Worm (Caenorhabditis elegans) whole organism, L4 larva: Measurements from ENCODE around the gene F26G1.9.
A peak's percentile ranks its signal among the peaks of the same experiment; 100 is the strongest.

Experiments
- F49E8.2 ChIP-seq: sonication (generic microtip); optimal IDR thresholded peaks from 2 replicates; lab custom pipeline; 2016; ENCODE audit warnings: missing compliant biosample characterization, mild to moderate bottlenecking, missing genetic modification characterization, borderline replicate concordance
- R02D3.7 ChIP-seq: fragments of 150-350 bp; sonication (generic microtip); optimal IDR thresholded peaks from 3 replicates; lab custom pipeline; 2014; ENCODE audit warnings: missing biosample characterization, missing genetic modification characterization
- Y105C5A.15 ChIP-seq: fragments of 200-800 bp; sonication (Bioruptor generic); IDR thresholded peaks from 2 replicates; pipeline ENCODE4 v1.3.6; 2022; ENCODE audit warnings: missing genetic modification characterization, missing compliant biosample characterization
- ZK546.5 ChIP-seq, 2 experiments: sonication (generic microtip); optimal IDR thresholded peaks; 2 replicates each; lab custom pipeline; 2017; ENCODE audit warnings: missing biosample characterization in 2 of 2, missing genetic modification characterization in 2 of 2
- aha-1 ChIP-seq: fragments of 150-350 bp; peaks from one replicate; lab custom pipeline; 2014; ENCODE audit warnings: missing biosample characterization, missing genetic modification characterization
- aly-2 ChIP-seq: sonication (generic microtip); optimal IDR thresholded peaks from 2 replicates; lab custom pipeline; 2018; ENCODE audit warnings: missing biosample characterization, missing genetic modification characterization
- ama-1 ChIP-seq: fragments of 150-350 bp; optimal IDR thresholded peaks from 2 replicates; lab custom pipeline; 2014; ENCODE audit warnings: inconsistent platforms, mixed read lengths
- ceh-20 ChIP-seq: fragments of 200-800 bp; sonication (Bioruptor generic); IDR thresholded peaks from 2 replicates; pipeline ENCODE4 v1.3.6; 2022; ENCODE audit warnings: missing genetic modification reagents, missing genetic modification characterization, missing compliant biosample characterization
- ces-1 ChIP-seq: fragments of 150-350 bp; sonication (generic microtip); optimal IDR thresholded peaks from 4 replicates; lab custom pipeline; 2014; ENCODE audit warnings: missing biosample characterization, missing genetic modification reagents, missing genetic modification characterization
- daf-16 ChIP-seq, 3 experiments: sonication (generic microtip); optimal IDR thresholded peaks; 2 replicates each; lab custom pipeline; 2016 to 2017; ENCODE audit warnings: missing genetic modification characterization in 3 of 3, missing genetic modification reagents in 3 of 3, mild to moderate bottlenecking in 2 of 3, missing compliant biosample characterization in 2 of 3, missing biosample characterization in 1 of 3, moderate library complexity in 1 of 3
- dmd-6 ChIP-seq: fragments of 200-800 bp; sonication (Bioruptor generic); IDR thresholded peaks from 2 replicates; pipeline ENCODE4 v1.3.6; 2022; ENCODE audit warnings: missing genetic modification reagents, missing genetic modification characterization, missing compliant biosample characterization
- dmd-9 ChIP-seq: fragments of 200-800 bp; sonication (Bioruptor generic); IDR thresholded peaks from 2 replicates; pipeline ENCODE4 v1.3.6; 2022; ENCODE audit warnings: missing genetic modification reagents, missing genetic modification characterization, missing compliant biosample characterization
- dpl-1 ChIP-seq: fragments of 150-350 bp; optimal IDR thresholded peaks from 2 replicates; lab custom pipeline; 2014; ENCODE audit warnings: missing biosample characterization, missing genetic modification reagents, missing genetic modification characterization
- duxl-1 ChIP-seq: sonication (generic microtip); optimal IDR thresholded peaks from 2 replicates; lab custom pipeline; 2016; ENCODE audit warnings: mild to moderate bottlenecking, missing genetic modification characterization, moderate library complexity, missing compliant biosample characterization; ENCODE audit not compliant: poor library complexity
- dve-1 ChIP-seq: sonication (generic microtip); optimal IDR thresholded peaks from 2 replicates; lab custom pipeline; 2017; ENCODE audit warnings: antibody characterized with exemption, mild to moderate bottlenecking, missing genetic modification characterization, missing compliant biosample characterization; ENCODE audit not compliant: insufficient read depth
- fos-1 ChIP-seq: fragments of 150-350 bp; optimal IDR thresholded peaks from 2 replicates; lab custom pipeline; 2014; ENCODE audit warnings: missing biosample characterization, missing genetic modification characterization
- hlh-11 ChIP-seq: fragments of 200-800 bp; sonication (Bioruptor generic); optimal IDR thresholded peaks from 2 replicates; lab custom pipeline; 2018; ENCODE audit warnings: mild to moderate bottlenecking, missing genetic modification characterization, missing compliant biosample characterization
- hlh-30 ChIP-seq: sonication (generic microtip); optimal IDR thresholded peaks from 2 replicates; lab custom pipeline; 2017; ENCODE audit warnings: antibody characterized with exemption, mild to moderate bottlenecking, missing genetic modification characterization, missing compliant biosample characterization; ENCODE audit not compliant: insufficient read depth
- lim-7 ChIP-seq: fragments of 200-800 bp; sonication (Bioruptor generic); IDR thresholded peaks from 2 replicates; pipeline ENCODE4 v1.3.6; 2022; ENCODE audit warnings: missing genetic modification characterization, missing compliant biosample characterization
- lin-39 ChIP-seq: fragments of 150-350 bp; optimal IDR thresholded peaks from 2 replicates; lab custom pipeline; 2014; ENCODE audit warnings: missing biosample characterization, missing genetic modification reagents, missing genetic modification characterization
- lsy-2 ChIP-seq, 2 experiments: fragments of 150-350 bp in 1 of 2; sonication (generic microtip) in 1 of 2; optimal IDR thresholded peaks; 2 replicates each; lab custom pipeline; 2014 to 2017; ENCODE audit warnings: missing biosample characterization in 2 of 2, missing genetic modification characterization in 2 of 2
- mdl-1 ChIP-seq, 2 experiments: fragments of 150-350 bp in 1 of 2; sonication (generic microtip) in 1 of 2; optimal IDR thresholded peaks; 2 replicates each; lab custom pipeline; 2014 to 2017; ENCODE audit warnings: missing biosample characterization in 2 of 2, missing genetic modification characterization in 2 of 2
- mep-1 ChIP-seq: fragments of 150-350 bp; sonication (generic microtip); optimal IDR thresholded peaks from 3 replicates; lab custom pipeline; 2014; ENCODE audit warnings: missing biosample characterization, missing genetic modification characterization
- mes-2 ChIP-seq: sonication (generic microtip); optimal IDR thresholded peaks from 2 replicates; lab custom pipeline; 2016; ENCODE audit warnings: missing genotype, mild to moderate bottlenecking, missing genetic modification characterization, missing compliant biosample characterization; ENCODE audit not compliant: poor library complexity, severe bottlenecking
- mxl-2 ChIP-seq: fragments of 200-800 bp; sonication (Bioruptor generic); conservative IDR thresholded peaks from 2 replicates; pipeline ENCODE4 v1.3.6; 2022; ENCODE audit warnings: missing genetic modification reagents, missing genetic modification characterization, missing compliant biosample characterization
- mxl-3 ChIP-seq: fragments of 200-800 bp; sonication (Bioruptor generic); optimal IDR thresholded peaks from 2 replicates; lab custom pipeline; 2018; ENCODE audit warnings: mild to moderate bottlenecking, missing genetic modification characterization, missing compliant biosample characterization
- nhr-10 ChIP-seq: fragments of 150-350 bp; optimal IDR thresholded peaks from 2 replicates; lab custom pipeline; 2014; ENCODE audit warnings: missing biosample characterization, missing genetic modification characterization
- nhr-102 ChIP-seq: sonication (generic microtip); optimal IDR thresholded peaks from 2 replicates; lab custom pipeline; 2016; ENCODE audit warnings: mild to moderate bottlenecking, missing genetic modification characterization, moderate library complexity, missing compliant biosample characterization
- nhr-11 ChIP-seq: fragments of 150-350 bp; optimal IDR thresholded peaks from 2 replicates; lab custom pipeline; 2014; ENCODE audit warnings: missing biosample characterization, missing genetic modification characterization
- nhr-28 ChIP-seq: fragments of 150-350 bp; optimal IDR thresholded peaks from 2 replicates; lab custom pipeline; 2014; ENCODE audit warnings: missing biosample characterization, missing genetic modification characterization
- nhr-48 ChIP-seq: sonication (generic microtip); optimal IDR thresholded peaks from 2 replicates; lab custom pipeline; 2016; ENCODE audit warnings: mild to moderate bottlenecking, missing genetic modification characterization, missing compliant biosample characterization
- nhr-77 ChIP-seq: fragments of 150-350 bp; optimal IDR thresholded peaks from 2 replicates; lab custom pipeline; 2014; ENCODE audit warnings: missing biosample characterization, missing genetic modification characterization
- pqm-1 ChIP-seq: sonication (generic microtip); optimal IDR thresholded peaks from 2 replicates; lab custom pipeline; 2017; ENCODE audit warnings: missing biosample characterization, missing genetic modification characterization
- skn-1 ChIP-seq: fragments of 150-350 bp; optimal IDR thresholded peaks from 2 replicates; lab custom pipeline; 2014; ENCODE audit warnings: missing biosample characterization, missing genetic modification characterization
- snpc-1.2 ChIP-seq: fragments of 200-800 bp; sonication (Bioruptor generic); IDR thresholded peaks from 2 replicates; pipeline ENCODE4 v1.3.6; 2022; ENCODE audit warnings: missing genetic modification reagents, missing genetic modification characterization, missing compliant biosample characterization
- snpc-4 ChIP-seq: fragments of 150-350 bp; optimal IDR thresholded peaks from 2 replicates; lab custom pipeline; 2014; ENCODE audit warnings: missing biosample characterization, missing genetic modification characterization
- spr-1 ChIP-seq: sonication (generic microtip); optimal IDR thresholded peaks from 2 replicates; lab custom pipeline; 2016; ENCODE audit warnings: mild to moderate bottlenecking, missing genetic modification characterization, missing compliant biosample characterization
- spr-3 ChIP-seq: fragments of 200-800 bp; sonication (Bioruptor generic); optimal IDR thresholded peaks from 2 replicates; lab custom pipeline; 2018; ENCODE audit warnings: mild to moderate bottlenecking, missing genetic modification characterization, missing compliant biosample characterization
- tra-1 ChIP-seq: fragments of 200-800 bp; sonication (Bioruptor generic); IDR thresholded peaks from 2 replicates; pipeline ENCODE4 v1.3.6; 2022; ENCODE audit warnings: missing genetic modification reagents, missing genetic modification characterization, missing compliant biosample characterization
- unc-62 ChIP-seq, 3 experiments: fragments of 150-350 bp in 1 of 3; sonication (generic microtip); optimal IDR thresholded peaks in 2 of 3; peaks in 1 of 3; 1 replicate in 1 of 3; 2 replicates in 2 of 3; lab custom pipeline; 2014 to 2017; ENCODE audit warnings: missing biosample characterization in 3 of 3, missing genetic modification characterization in 3 of 3, missing genetic modification reagents in 3 of 3, missing genotype in 1 of 3
- zfp-2 ChIP-seq: sonication (generic microtip); optimal IDR thresholded peaks from 2 replicates; lab custom pipeline; 2016; ENCODE audit warnings: mild to moderate bottlenecking, missing genetic modification characterization, missing compliant biosample characterization
- ztf-7 ChIP-seq: fragments of 150-350 bp; optimal IDR thresholded peaks from 2 replicates; lab custom pipeline; 2014; ENCODE audit warnings: missing biosample characterization, missing genetic modification characterization

The F26G1.9 gene

DNA sequence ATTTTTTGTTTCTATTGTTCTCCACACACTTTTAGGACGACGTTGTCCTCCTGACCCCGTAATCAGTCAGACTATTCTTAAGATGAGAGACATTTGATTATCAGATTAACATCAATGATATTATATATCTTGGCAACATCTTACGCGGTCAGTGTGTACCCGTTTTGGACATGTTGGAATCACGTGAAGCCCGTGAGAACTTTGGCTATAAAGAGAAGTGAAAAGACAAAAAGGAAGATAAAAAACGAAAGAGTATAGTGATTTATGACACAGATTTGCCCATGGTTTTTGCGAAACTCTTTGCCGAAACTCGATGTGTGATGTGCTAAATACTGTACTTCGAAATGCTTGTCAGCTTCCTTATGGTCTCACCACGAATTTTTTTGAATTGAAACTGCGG is 28.5 kb downstream of the F26G1.9 start:
- TF ChIP-seq ces-1 (no peak), hlh-30 (tag; lab: Kevin White, UChicago) (peak; percentile 63), nhr-28 (peak; percentile 77), Y105C5A.15 (GFP tag; lab: Robert Waterston, UW) (no peak), lsy-2 (tag; optimal IDR thresholded peaks at IDR 0.05; lab: Kevin White, UChicago) (peak in 1 of 2 experiments; percentile 31), snpc-1.2 (GFP tag; lab: Robert Waterston, UW) (no peak), ZK546.5 (tag; optimal IDR thresholded peaks at IDR 0.05; lab: Kevin White, UChicago) (no peak), dmd-9 (GFP tag; lab: Robert Waterston, UW) (no peak), aly-2 (tag; lab: Kevin White, UChicago) (no peak), fos-1 (tag; lab: Kevin White, UChicago) (no peak), mes-2 (tag; lab: Kevin White, UChicago) (peak; percentile 32), snpc-4 (tag; lab: Kevin White, UChicago) (no peak), lim-7 (GFP tag; lab: Robert Waterston, UW) (no peak), F49E8.2 (no peak), ztf-7 (tag; lab: Kevin White, UChicago) (no peak), mdl-1 (tag; optimal IDR thresholded peaks at IDR 0.05; lab: Kevin White, UChicago) (peak in 1 of 2 experiments; percentile 71), nhr-102 (tag; lab: Kevin White, UChicago) (peak; percentile 10), mxl-2 (peak; percentile 78), nhr-48 (peak; percentile 95), nhr-77 (tag; lab: Kevin White, UChicago) (peak; percentile 8), spr-1 (tag; lab: Kevin White, UChicago) (no peak), dmd-6 (GFP tag; lab: Robert Waterston, UW) (peak; percentile 30; the same call in 1 of the 2 replicates), dpl-1 (peak; percentile 33), hlh-11 (tag; lab: Kevin White, UChicago) (peak; percentile 55), spr-3 (GFP tag; lab: Kevin White, UChicago) (no peak), ceh-20 (peak; percentile 59; the same call in 1 of the 2 replicates), nhr-11 (peak; percentile 98), dve-1 (peak; percentile 34), mxl-3 (GFP tag; lab: Kevin White, UChicago) (peak; percentile 72), tra-1 (peak; percentile 39; the same call in 1 of the 2 replicates), nhr-10 (tag; lab: Kevin White, UChicago) (peak; percentile 59), unc-62 (GFP tag; optimal IDR thresholded peaks at IDR 0.05 in 1 of 2; lab: Kevin White, UChicago) (no peak), unc-62 (tag; optimal IDR thresholded peaks at IDR 0.05; lab: Kevin White, UChicago) (no peak), aha-1 (tag; lab: Kevin White, UChicago) (peak; percentile 84), mep-1 (tag; lab: Kevin White, UChicago) (peak; percentile 50), skn-1 (tag; lab: Kevin White, UChicago) (no peak)

DNA sequence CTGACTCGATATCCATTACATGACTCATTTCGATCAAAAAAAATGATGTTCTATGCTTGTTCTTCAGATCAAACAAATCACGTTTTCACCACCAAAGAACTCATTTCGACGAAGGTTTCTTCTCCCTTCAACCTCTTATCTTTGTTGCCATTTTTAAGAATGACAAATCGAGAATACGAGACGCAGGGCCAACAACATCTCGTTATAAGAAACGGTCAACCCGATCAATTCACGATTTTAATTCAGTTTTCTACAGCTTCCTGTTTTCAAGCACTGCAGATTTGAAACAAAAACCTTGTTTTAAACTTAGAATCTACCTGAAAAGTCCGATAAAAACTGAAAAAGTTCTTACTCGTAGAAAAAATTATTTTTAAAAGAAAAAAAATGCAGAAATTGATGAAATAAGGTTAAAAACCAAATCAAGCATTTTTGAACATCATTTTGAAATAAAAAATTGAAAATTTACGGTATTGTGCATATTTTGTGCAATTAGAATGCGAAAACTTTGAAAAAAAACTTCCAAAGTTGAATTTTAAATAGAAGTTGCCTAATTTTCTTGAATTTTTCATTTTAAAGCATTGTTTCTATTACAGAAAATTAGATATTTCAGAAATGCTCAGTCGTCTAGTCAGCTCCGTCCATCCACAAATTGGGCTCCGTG is 32.1 kb downstream of the F26G1.9 start, which contains the start of gene acs-11:
Gene acs-11 (plus strand): TSS at position 611 of the 661 bp plus-strand sequence.
- TF ChIP-seq nhr-28 (peak; percentile 64), daf-16 (GFP tag; optimal IDR thresholded peaks at IDR 0.05; lab: Kevin White, UChicago) (no peak), daf-16 (tag; optimal IDR thresholded peaks at IDR 0.05; lab: Kevin White, UChicago) (peak; percentile 60), hlh-30 (tag; lab: Kevin White, UChicago) (peak; percentile 61), zfp-2 (no peak), dmd-6 (GFP tag; lab: Robert Waterston, UW) (peak; percentile 31; the same call in 1 of the 2 replicates), dve-1 (peak; percentile 48), R02D3.7 (tag; lab: Kevin White, UChicago) (no peak), mes-2 (tag; lab: Kevin White, UChicago) (peak; percentile 21), mdl-1 (tag; optimal IDR thresholded peaks at IDR 0.05; lab: Kevin White, UChicago) (peak in 1 of 2 experiments; percentile 42), pqm-1 (tag; lab: Kevin White, UChicago) (peak; percentile 18), duxl-1 (tag; lab: Kevin White, UChicago) (peak; percentile 12), hlh-11 (tag; lab: Kevin White, UChicago) (peak; percentile 5), ztf-7 (tag; lab: Kevin White, UChicago) (no peak), aly-2 (tag; lab: Kevin White, UChicago) (no peak), aha-1 (tag; lab: Kevin White, UChicago) (peak; percentile 49), fos-1 (tag; lab: Kevin White, UChicago) (no peak), ama-1 (peak; percentile 57), lin-39 (no peak)
